Worm (Caenorhabditis elegans) whole organism, L4 larva: ENCODE results near the gene ZK829.3.

ENCODE experiments used
- F26F4.8 ChIP-seq: fragments of 200-800 bp; sonication (Bioruptor generic); conservative IDR thresholded peaks from 2 replicates; pipeline ENCODE4 v1.3.6; 2022; ENCODE audit warnings: missing genetic modification characterization, missing compliant biosample characterization
- F37D6.2 ChIP-seq: sonication (generic microtip); optimal IDR thresholded peaks from 2 replicates; lab custom pipeline; 2016; ENCODE audit warnings: mild to moderate bottlenecking, missing genetic modification characterization, missing compliant biosample characterization
- F49E8.2 ChIP-seq: sonication (generic microtip); optimal IDR thresholded peaks from 2 replicates; lab custom pipeline; 2016; ENCODE audit warnings: missing compliant biosample characterization, mild to moderate bottlenecking, missing genetic modification characterization, borderline replicate concordance
- Y5F2A.4 ChIP-seq: fragments of 200-800 bp; sonication (Bioruptor generic); optimal IDR thresholded peaks from 2 replicates; lab custom pipeline; 2018; ENCODE audit warnings: mild to moderate bottlenecking, missing genetic modification characterization, missing compliant biosample characterization
- ZK337.2 ChIP-seq: fragments of 200-800 bp; sonication (Bioruptor generic); IDR thresholded peaks from 2 replicates; pipeline ENCODE4 v1.3.6; 2022; ENCODE audit warnings: missing genetic modification reagents, missing genetic modification characterization, missing compliant biosample characterization
- aha-1 ChIP-seq: fragments of 150-350 bp; peaks from one replicate; lab custom pipeline; 2014; ENCODE audit warnings: missing biosample characterization, missing genetic modification characterization
- ama-1 ChIP-seq: fragments of 150-350 bp; optimal IDR thresholded peaks from 2 replicates; lab custom pipeline; 2014; ENCODE audit warnings: inconsistent platforms, mixed read lengths
- arid-1 ChIP-seq: fragments of 200-800 bp; sonication (Bioruptor generic); conservative IDR thresholded peaks from 2 replicates; pipeline ENCODE4 v1.3.6; 2022; ENCODE audit warnings: missing genetic modification reagents, missing genetic modification characterization, missing compliant biosample characterization
- ceh-20 ChIP-seq: fragments of 200-800 bp; sonication (Bioruptor generic); IDR thresholded peaks from 2 replicates; pipeline ENCODE4 v1.3.6; 2022; ENCODE audit warnings: missing genetic modification reagents, missing genetic modification characterization, missing compliant biosample characterization
- ceh-44 ChIP-seq: fragments of 200-800 bp; sonication (Bioruptor generic); IDR thresholded peaks from 2 replicates; pipeline ENCODE4 v1.3.6; 2022; ENCODE audit warnings: missing genetic modification reagents, missing genetic modification characterization, missing compliant biosample characterization
- ces-1 ChIP-seq: fragments of 150-350 bp; sonication (generic microtip); optimal IDR thresholded peaks from 4 replicates; lab custom pipeline; 2014; ENCODE audit warnings: missing biosample characterization, missing genetic modification reagents, missing genetic modification characterization
- daf-19 ChIP-seq: fragments of 200-800 bp; sonication (Bioruptor generic); conservative IDR thresholded peaks from 2 replicates; pipeline ENCODE4 v1.3.6; 2022; ENCODE audit warnings: missing genetic modification characterization, missing compliant biosample characterization
- dmd-8 ChIP-seq: fragments of 200-800 bp; sonication (Bioruptor generic); IDR thresholded peaks from 2 replicates; pipeline ENCODE4 v1.3.6; 2022; ENCODE audit warnings: missing genetic modification characterization, missing compliant biosample characterization
- dmd-9 ChIP-seq: fragments of 200-800 bp; sonication (Bioruptor generic); IDR thresholded peaks from 2 replicates; pipeline ENCODE4 v1.3.6; 2022; ENCODE audit warnings: missing genetic modification reagents, missing genetic modification characterization, missing compliant biosample characterization
- egl-27 ChIP-seq: sonication (generic microtip); optimal IDR thresholded peaks from 3 replicates; lab custom pipeline; 2017; ENCODE audit warnings: missing biosample characterization, missing genetic modification reagents, missing genetic modification characterization
- egl-43 ChIP-seq: fragments of 200-800 bp; sonication (Bioruptor generic); IDR thresholded peaks from 2 replicates; pipeline ENCODE4 v1.3.6; 2022; ENCODE audit warnings: missing genetic modification reagents, missing genetic modification characterization, missing compliant biosample characterization
- hif-1 ChIP-seq, 2 experiments: sonication (generic microtip); optimal IDR thresholded peaks; 2 replicates each; lab custom pipeline; 2016 to 2017; ENCODE audit warnings: missing compliant biosample characterization in 2 of 2, missing genetic modification characterization in 2 of 2, missing genetic modification reagents in 2 of 2, missing genotype in 2 of 2, mild to moderate bottlenecking in 1 of 2
- hlh-30 ChIP-seq: sonication (generic microtip); optimal IDR thresholded peaks from 2 replicates; lab custom pipeline; 2017; ENCODE audit warnings: antibody characterized with exemption, mild to moderate bottlenecking, missing genetic modification characterization, missing compliant biosample characterization; ENCODE audit not compliant: insufficient read depth
- hmg-1.1 ChIP-seq: fragments of 200-800 bp; sonication (Bioruptor generic); IDR thresholded peaks from 2 replicates; pipeline ENCODE4 v1.3.6; 2022; ENCODE audit warnings: missing genetic modification reagents, missing genetic modification characterization, missing compliant biosample characterization
- jun-1 ChIP-seq: fragments of 150-350 bp; optimal IDR thresholded peaks from 2 replicates; lab custom pipeline; 2014; ENCODE audit warnings: missing biosample characterization, missing genetic modification reagents, missing genetic modification characterization
- lin-15B ChIP-seq: fragments of 150-350 bp; sonication (generic microtip); optimal IDR thresholded peaks from 3 replicates; lab custom pipeline; 2014; ENCODE audit warnings: missing biosample characterization, missing genetic modification characterization
- lin-29 ChIP-seq: fragments of 200-800 bp; sonication (Bioruptor generic); IDR thresholded peaks from 2 replicates; pipeline ENCODE4 v1.3.6; 2022; ENCODE audit warnings: missing genetic modification reagents, missing genetic modification characterization, missing compliant biosample characterization
- lin-38 ChIP-seq: fragments of 200-800 bp; sonication (Bioruptor generic); IDR thresholded peaks from 2 replicates; pipeline ENCODE4 v1.3.6; 2022; ENCODE audit warnings: missing genetic modification reagents, missing genetic modification characterization, missing compliant biosample characterization
- lsy-2 ChIP-seq, 2 experiments: fragments of 150-350 bp in 1 of 2; sonication (generic microtip) in 1 of 2; optimal IDR thresholded peaks; 2 replicates each; lab custom pipeline; 2014 to 2017; ENCODE audit warnings: missing biosample characterization in 2 of 2, missing genetic modification characterization in 2 of 2
- madf-5 ChIP-seq, 2 experiments: fragments of 200-800 bp; sonication (Bioruptor generic); IDR thresholded peaks; 2 replicates each; pipeline ENCODE4 v1.3.6; 2022; ENCODE audit warnings: missing compliant biosample characterization in 2 of 2, missing genetic modification characterization in 2 of 2
- madf-9 ChIP-seq: fragments of 200-800 bp; sonication (Bioruptor generic); conservative IDR thresholded peaks from 2 replicates; pipeline ENCODE4 v1.3.6; 2022; ENCODE audit warnings: missing genetic modification reagents, missing genetic modification characterization, missing compliant biosample characterization
- mdl-1 ChIP-seq, 2 experiments: fragments of 150-350 bp in 1 of 2; sonication (generic microtip) in 1 of 2; optimal IDR thresholded peaks; 2 replicates each; lab custom pipeline; 2014 to 2017; ENCODE audit warnings: missing biosample characterization in 2 of 2, missing genetic modification characterization in 2 of 2
- mdt-29 ChIP-seq: fragments of 200-800 bp; sonication (Bioruptor generic); IDR thresholded peaks from 2 replicates; pipeline ENCODE4 v1.3.6; 2022; ENCODE audit warnings: missing genetic modification reagents, missing genetic modification characterization, missing compliant biosample characterization
- mes-2 ChIP-seq: sonication (generic microtip); optimal IDR thresholded peaks from 2 replicates; lab custom pipeline; 2016; ENCODE audit warnings: missing genotype, mild to moderate bottlenecking, missing genetic modification characterization, missing compliant biosample characterization; ENCODE audit not compliant: poor library complexity, severe bottlenecking
- mxl-2 ChIP-seq: fragments of 200-800 bp; sonication (Bioruptor generic); conservative IDR thresholded peaks from 2 replicates; pipeline ENCODE4 v1.3.6; 2022; ENCODE audit warnings: missing genetic modification reagents, missing genetic modification characterization, missing compliant biosample characterization
- mxl-3 ChIP-seq: fragments of 200-800 bp; sonication (Bioruptor generic); optimal IDR thresholded peaks from 2 replicates; lab custom pipeline; 2018; ENCODE audit warnings: mild to moderate bottlenecking, missing genetic modification characterization, missing compliant biosample characterization
- nhr-10 ChIP-seq: fragments of 150-350 bp; optimal IDR thresholded peaks from 2 replicates; lab custom pipeline; 2014; ENCODE audit warnings: missing biosample characterization, missing genetic modification characterization
- nhr-102 ChIP-seq: sonication (generic microtip); optimal IDR thresholded peaks from 2 replicates; lab custom pipeline; 2016; ENCODE audit warnings: mild to moderate bottlenecking, missing genetic modification characterization, moderate library complexity, missing compliant biosample characterization
- nhr-237 ChIP-seq: sonication (generic microtip); optimal IDR thresholded peaks from 2 replicates; lab custom pipeline; 2017; ENCODE audit warnings: missing biosample characterization, missing genetic modification characterization
- nhr-25 ChIP-seq: sonication (generic microtip); optimal IDR thresholded peaks from 2 replicates; lab custom pipeline; 2017; ENCODE audit warnings: missing genetic modification characterization, mild to moderate bottlenecking, missing compliant biosample characterization, antibody characterized with exemption, moderate library complexity, borderline replicate concordance; ENCODE audit not compliant: insufficient read depth
- nhr-41 ChIP-seq: fragments of 200-800 bp; sonication (Bioruptor generic); IDR thresholded peaks from 2 replicates; pipeline ENCODE4 v1.3.6; 2022; ENCODE audit warnings: missing genetic modification reagents, missing genetic modification characterization, missing compliant biosample characterization
- nhr-42 ChIP-seq: fragments of 200-800 bp; sonication (Bioruptor generic); IDR thresholded peaks from 2 replicates; pipeline ENCODE4 v1.3.6; 2022; ENCODE audit warnings: missing genetic modification characterization, missing compliant biosample characterization
- nhr-48 ChIP-seq: sonication (generic microtip); optimal IDR thresholded peaks from 2 replicates; lab custom pipeline; 2016; ENCODE audit warnings: mild to moderate bottlenecking, missing genetic modification characterization, missing compliant biosample characterization
- nhr-76 ChIP-seq: fragments of 150-350 bp; optimal IDR thresholded peaks from 2 replicates; lab custom pipeline; 2014; ENCODE audit warnings: missing biosample characterization, missing genetic modification characterization
- nhr-77 ChIP-seq: fragments of 150-350 bp; optimal IDR thresholded peaks from 2 replicates; lab custom pipeline; 2014; ENCODE audit warnings: missing biosample characterization, missing genetic modification characterization
- pqm-1 ChIP-seq: sonication (generic microtip); optimal IDR thresholded peaks from 2 replicates; lab custom pipeline; 2017; ENCODE audit warnings: missing biosample characterization, missing genetic modification characterization
- sdz-12 ChIP-seq: fragments of 200-800 bp; sonication (Bioruptor generic); optimal IDR thresholded peaks from 2 replicates; lab custom pipeline; 2018; ENCODE audit warnings: mild to moderate bottlenecking, missing genetic modification characterization, missing compliant biosample characterization
- skn-1 ChIP-seq: fragments of 150-350 bp; optimal IDR thresholded peaks from 2 replicates; lab custom pipeline; 2014; ENCODE audit warnings: missing biosample characterization, missing genetic modification characterization
- snpc-4 ChIP-seq: fragments of 150-350 bp; optimal IDR thresholded peaks from 2 replicates; lab custom pipeline; 2014; ENCODE audit warnings: missing biosample characterization, missing genetic modification characterization
- unc-130 ChIP-seq: sonication (generic microtip); optimal IDR thresholded peaks from 2 replicates; lab custom pipeline; 2016; ENCODE audit warnings: missing genetic modification reagents, missing genetic modification characterization, missing compliant biosample characterization
- unc-62 ChIP-seq, 3 experiments: fragments of 150-350 bp in 1 of 3; sonication (generic microtip); optimal IDR thresholded peaks in 2 of 3; peaks in 1 of 3; 1 replicate in 1 of 3; 2 replicates in 2 of 3; lab custom pipeline; 2014 to 2017; ENCODE audit warnings: missing biosample characterization in 3 of 3, missing genetic modification characterization in 3 of 3, missing genetic modification reagents in 3 of 3, missing genotype in 1 of 3
- zag-1 ChIP-seq: fragments of 150-350 bp; optimal IDR thresholded peaks from 2 replicates; lab custom pipeline; 2014; ENCODE audit warnings: missing biosample characterization, missing genetic modification characterization
- zfp-3 ChIP-seq: fragments of 200-800 bp; sonication (Bioruptor generic); conservative IDR thresholded peaks from 2 replicates; pipeline ENCODE4 v1.3.6; 2022; ENCODE audit warnings: missing genetic modification reagents, missing genetic modification characterization, missing compliant biosample characterization
- ztf-7 ChIP-seq: fragments of 150-350 bp; optimal IDR thresholded peaks from 2 replicates; lab custom pipeline; 2014; ENCODE audit warnings: missing biosample characterization, missing genetic modification characterization

ZK829.3 gene

ce11 chrIV:11913295-11913940, 32.1 kb downstream of the ZK829.3 start (continued):
- TF ChIP-seq nhr-48 (tag; lab: Kevin White, UChicago), result no peak
- no peak for TF ChIP-seq ces-1 (GFP tag; lab: Kevin White, UChicago)
- no peak for TF ChIP-seq snpc-4 (tag; lab: Kevin White, UChicago)
- no peak for TF ChIP-seq daf-19 (GFP tag; lab: Robert Waterston, UW)
- no peak for TF ChIP-seq hif-1 (tag; optimal IDR thresholded peaks at IDR 0.05; lab: Kevin White, UChicago)
- no peak for TF ChIP-seq pqm-1 (tag; lab: Kevin White, UChicago)
- peak; percentile 71 for TF ChIP-seq nhr-77 (tag; lab: Kevin White, UChicago)
- TF ChIP-seq arid-1, result 0 out of 2 replicates have a peak, but pooled peaks have one; percentile 25
- no peak for TF ChIP-seq ztf-7 (tag; lab: Kevin White, UChicago)
- TF ChIP-seq skn-1 (tag; lab: Kevin White, UChicago), result no peak
- TF ChIP-seq hlh-30 (tag; lab: Kevin White, UChicago), result no peak
- TF ChIP-seq sdz-12, result no peak
- TF ChIP-seq dmd-8 (GFP tag; lab: Robert Waterston, UW), result no peak
- no peak for TF ChIP-seq F26F4.8
- no peak for TF ChIP-seq lin-29 (GFP tag; lab: Robert Waterston, UW)
- TF ChIP-seq jun-1 (tag; lab: Kevin White, UChicago), result no peak
- no peak for TF ChIP-seq unc-62 (GFP tag; optimal IDR thresholded peaks at IDR 0.05 in 1 of 2; lab: Kevin White, UChicago)
- TF ChIP-seq unc-62 (tag; optimal IDR thresholded peaks at IDR 0.05; lab: Kevin White, UChicago), result no peak
- peak; percentile 12 for TF ChIP-seq nhr-102
- TF ChIP-seq unc-130 (GFP tag; lab: Kevin White, UChicago), result no peak
- no peak for TF ChIP-seq mes-2 (tag; lab: Kevin White, UChicago)
- TF ChIP-seq nhr-237 (tag; lab: Kevin White, UChicago), result no peak
- no peak for TF ChIP-seq nhr-76 (tag; lab: Kevin White, UChicago)
- TF ChIP-seq F37D6.2, result no peak
- peak; percentile 73; the same call in 1 of the 2 replicates for TF ChIP-seq mdt-29 (GFP tag; lab: Robert Waterston, UW)
- TF ChIP-seq Y5F2A.4 (GFP tag; lab: Kevin White, UChicago), result no peak
- TF ChIP-seq ceh-20 (GFP tag; lab: Robert Waterston, UW), result no peak; the same call in 1 of the 2 replicates
- TF ChIP-seq egl-43 (GFP tag; lab: Robert Waterston, UW), result no peak
- no peak for TF ChIP-seq F49E8.2 (tag; lab: Kevin White, UChicago)
- TF ChIP-seq lin-38 (GFP tag; lab: Robert Waterston, UW), result peak; percentile 42
- peak; percentile 20 for TF ChIP-seq nhr-10 (tag; lab: Kevin White, UChicago)
- TF ChIP-seq mxl-3 (GFP tag; lab: Kevin White, UChicago), result no peak
- no peak for TF ChIP-seq egl-27 (tag; lab: Kevin White, UChicago)
- TF ChIP-seq dmd-9 (GFP tag; lab: Robert Waterston, UW), result no peak
- TF ChIP-seq nhr-42 (GFP tag; lab: Robert Waterston, UW), result 0 out of 2 replicates have a peak, but pooled peaks have one; percentile 6
- no peak for TF ChIP-seq mxl-2 (GFP tag; lab: Robert Waterston, UW)
- 0 out of 4 replicates have a peak, but pooled peaks of 1 of the 2 experiments have one; percentile 19 for TF ChIP-seq madf-5 (GFP tag; IDR thresholded peaks at IDR 0.05; lab: Robert Waterston, UW)
- TF ChIP-seq zag-1 (tag; lab: Kevin White, UChicago), result no peak
- TF ChIP-seq nhr-41 (GFP tag; lab: Robert Waterston, UW), result no peak
- TF ChIP-seq madf-9, result no peak
- no peak for TF ChIP-seq aha-1
- TF ChIP-seq mdl-1 (tag; optimal IDR thresholded peaks at IDR 0.05; lab: Kevin White, UChicago), result no peak
- no peak for TF ChIP-seq nhr-25 (tag; lab: Kevin White, UChicago)
- no peak for TF ChIP-seq ceh-44
- TF ChIP-seq ama-1 (lab: Kevin White, UChicago), result no peak
- no peak; the same call in 1 of the 2 replicates for TF ChIP-seq hmg-1.1 (GFP tag; lab: Robert Waterston, UW)
- no peak for TF ChIP-seq ZK337.2 (GFP tag; lab: Robert Waterston, UW)
- TF ChIP-seq zfp-3 (GFP tag; lab: Robert Waterston, UW), result peak; percentile 99
- peak in 1 of 2 experiments; percentile 27 for TF ChIP-seq lsy-2 (tag; optimal IDR thresholded peaks at IDR 0.05; lab: Kevin White, UChicago)
- TF ChIP-seq lin-15B, result no peak
